Worm (Caenorhabditis elegans): Measurements from ENCODE around the gene R10E4.1.

R10E4.1 gene

DNA sequence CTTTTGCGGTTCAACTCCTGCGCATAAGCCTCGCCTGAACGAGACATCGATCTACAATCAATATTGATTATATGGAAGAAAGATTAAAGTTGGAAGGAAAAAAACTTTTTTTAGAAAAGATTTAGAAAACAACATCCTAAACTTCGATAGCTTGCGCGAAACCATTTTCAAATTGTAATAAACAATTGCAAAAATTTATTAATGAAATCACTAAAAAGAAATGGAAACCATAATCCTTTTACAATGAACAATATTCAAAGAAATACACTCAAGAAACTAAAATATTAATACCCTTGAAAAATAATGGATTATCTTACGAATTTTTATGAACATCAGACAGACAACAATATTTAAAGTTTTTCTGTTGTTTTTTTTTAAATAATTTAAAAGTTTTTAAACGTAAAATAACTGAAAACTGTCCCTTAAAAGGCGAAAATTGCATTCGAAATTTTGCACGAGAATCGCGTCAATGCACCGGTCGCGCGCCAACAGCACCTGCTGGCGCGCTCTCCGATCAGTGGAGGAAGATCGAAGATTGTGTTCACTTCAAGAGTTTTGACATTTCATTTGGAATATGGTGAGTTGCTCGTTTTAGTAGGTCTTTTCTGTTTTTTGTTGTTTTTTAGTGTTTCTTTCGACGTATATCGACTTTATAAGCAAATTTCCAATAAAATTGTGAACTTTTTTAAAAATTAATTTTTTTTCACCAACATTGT lies at the start of gene R10E4.1, which contains the start of gene sftb-1:
TSS of gene R10E4.1 (plus strand) at position 524 of the 716 bp plus-strand sequence.
TSS of gene sftb-1 (minus strand) at position 51 of the 716 bp plus-strand sequence.
- no peak for TF ChIP-seq mls-2 (tag; optimal IDR thresholded peaks at IDR 0.05)
- TF ChIP-seq mep-1 (tag; optimal IDR thresholded peaks at IDR 0.05), result peak; percentile 66
- TF ChIP-seq elt-1 (tag; optimal IDR thresholded peaks at IDR 0.05; ENCODE audit: borderline replicate concordance, insufficient read depth), result no peak
- peak; percentile 51 for TF ChIP-seq lsy-2 (tag; optimal IDR thresholded peaks at IDR 0.05)
- peak; percentile 74 for TF ChIP-seq lin-13 (tag; optimal IDR thresholded peaks at IDR 0.05)
- peak; percentile 45 for TF ChIP-seq pha-4 (tag; optimal IDR thresholded peaks at IDR 0.05)
- peak; percentile 25 for TF ChIP-seq ces-1 (GFP tag; optimal IDR thresholded peaks at IDR 0.05)
- peak; percentile 51 for TF ChIP-seq nhr-237 (tag; optimal IDR thresholded peaks at IDR 0.05)

DNA sequence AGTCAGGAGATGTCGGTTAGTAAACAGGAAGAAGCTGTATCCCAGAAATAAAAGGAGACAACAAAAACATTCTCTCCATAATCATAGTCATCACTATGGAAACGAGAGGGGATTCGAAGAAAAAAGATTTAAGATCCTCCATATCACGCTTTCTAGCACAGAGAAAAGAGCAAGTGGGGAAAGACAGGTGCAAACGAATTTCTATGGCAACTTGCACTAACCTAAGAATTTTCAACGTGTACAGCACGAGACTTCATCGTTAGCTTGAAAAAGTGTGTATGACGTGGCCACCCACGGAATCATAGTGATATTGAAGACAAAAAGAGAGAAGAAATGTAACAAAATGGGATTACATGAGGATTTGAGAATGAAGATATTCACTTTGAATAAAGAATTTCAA lies 48.7 kb upstream of the R10E4.1 start:
- TF ChIP-seq hlh-1 (tag; optimal IDR thresholded peaks at IDR 0.05) (no peak), ces-1 (GFP tag; optimal IDR thresholded peaks at IDR 0.05) (no peak), mep-1 (tag; optimal IDR thresholded peaks at IDR 0.05) (no peak), nhr-12 (tag; optimal IDR thresholded peaks at IDR 0.05) (no peak), unc-62 (GFP tag; optimal IDR thresholded peaks at IDR 0.05) (no peak), unc-120 (tag; optimal IDR thresholded peaks at IDR 0.05; ENCODE audit: poor library complexity, severe bottlenecking) (no peak), ceh-83 (GFP tag; optimal IDR thresholded peaks at IDR 0.05) (no peak), M03D4.4 (tag; optimal IDR thresholded peaks at IDR 0.05) (no peak), ceh-43 (GFP tag; optimal IDR thresholded peaks at IDR 0.05) (no peak)

DNA sequence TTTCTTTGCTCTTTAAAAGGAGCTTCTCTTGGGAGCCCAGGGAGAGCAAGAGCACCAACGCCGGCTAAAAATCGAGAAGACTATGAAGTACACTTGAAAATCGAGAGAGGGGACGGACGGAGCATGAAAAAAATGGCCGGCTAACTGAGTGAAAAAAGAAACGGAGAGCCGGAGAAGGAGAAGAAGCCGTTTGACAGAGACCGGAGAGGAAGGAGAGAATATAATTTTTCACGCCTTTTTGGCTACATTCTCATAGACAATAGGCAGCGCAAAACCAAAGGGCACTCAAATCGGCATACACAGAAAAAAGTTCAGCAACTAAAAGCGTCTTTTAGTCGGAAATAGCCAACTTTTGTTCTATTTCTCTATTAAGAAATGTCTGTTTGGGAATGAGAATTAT lies 48.0 kb upstream of the R10E4.1 start:
- TF ChIP-seq mab-5 (tag; optimal IDR thresholded peaks at IDR 0.05) (no peak), snpc-4 (tag; optimal IDR thresholded peaks at IDR 0.05) (no peak), M03D4.4 (tag; optimal IDR thresholded peaks at IDR 0.05) (no peak), ceh-43 (GFP tag; optimal IDR thresholded peaks at IDR 0.05) (no peak), unc-39 (tag; optimal IDR thresholded peaks at IDR 0.05) (no peak), ceh-83 (GFP tag; optimal IDR thresholded peaks at IDR 0.05) (no peak), nhr-76 (tag; optimal IDR thresholded peaks at IDR 0.05) (no peak), lsy-2 (tag; optimal IDR thresholded peaks at IDR 0.05) (no peak), bed-3 (GFP tag; optimal IDR thresholded peaks at IDR 0.05) (no peak), ztf-11 (tag; optimal IDR thresholded peaks at IDR 0.05) (no peak), pha-4 (tag; optimal IDR thresholded peaks at IDR 0.05) (no peak), drap-1 (GFP tag; optimal IDR thresholded peaks at IDR 0.05) (no peak), nhr-2 (tag; optimal IDR thresholded peaks at IDR 0.05) (no peak), zip-8 (tag; optimal IDR thresholded peaks at IDR 0.05) (no peak), elt-1 (tag; optimal IDR thresholded peaks at IDR 0.05; ENCODE audit: borderline replicate concordance, insufficient read depth) (no peak)

DNA sequence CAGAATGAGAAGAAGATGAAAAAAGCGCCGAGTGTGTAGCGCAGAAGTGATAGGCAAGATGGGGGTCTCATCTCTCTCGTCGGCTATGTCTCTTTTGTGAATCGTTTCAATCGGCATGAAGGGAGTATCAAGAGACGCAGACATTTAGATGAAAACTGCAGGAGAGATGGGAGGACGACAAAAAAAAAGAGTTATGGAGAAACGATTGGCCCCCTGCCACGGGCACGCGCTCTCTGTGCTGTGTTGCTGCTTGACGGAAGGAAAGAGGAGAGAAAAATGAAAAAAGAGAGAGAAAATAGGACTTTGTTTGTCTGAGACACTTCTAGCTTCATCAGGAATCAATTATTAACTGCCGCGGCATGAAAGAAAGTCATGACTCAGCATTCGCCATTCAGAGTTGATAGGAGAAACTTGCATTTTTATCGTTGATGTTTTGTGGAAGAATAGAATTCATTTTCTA lies 45.8 kb upstream of the R10E4.1 start:
- TF ChIP-seq blmp-1 (tag; optimal IDR thresholded peaks at IDR 0.05), result no peak
- peak; percentile 92 for TF ChIP-seq unc-62 (GFP tag; optimal IDR thresholded peaks at IDR 0.05)
- no peak for TF ChIP-seq cnd-1 (tag; optimal IDR thresholded peaks at IDR 0.05)
- TF ChIP-seq sem-2 (GFP tag; optimal IDR thresholded peaks at IDR 0.05), result no peak
- peak; percentile 71 for TF ChIP-seq ham-2 (GFP tag; optimal IDR thresholded peaks at IDR 0.05)
- TF ChIP-seq nhr-28 (tag; optimal IDR thresholded peaks at IDR 0.05), result no peak
- no peak for TF ChIP-seq bed-3 (GFP tag; optimal IDR thresholded peaks at IDR 0.05)
- peak; percentile 41 for TF ChIP-seq sptf-1 (tag; optimal IDR thresholded peaks at IDR 0.05)
- TF ChIP-seq snpc-4 (tag; optimal IDR thresholded peaks at IDR 0.05), result no peak
- peak; percentile 87 for TF ChIP-seq mep-1 (tag; optimal IDR thresholded peaks at IDR 0.05)
- TF ChIP-seq M03D4.4 (tag; optimal IDR thresholded peaks at IDR 0.05), result peak; percentile 19
- TF ChIP-seq nhr-237 (tag; optimal IDR thresholded peaks at IDR 0.05), result peak; percentile 67
- no peak for TF ChIP-seq nhr-12 (tag; optimal IDR thresholded peaks at IDR 0.05)
- peak; percentile 83 for TF ChIP-seq ces-1 (GFP tag; optimal IDR thresholded peaks at IDR 0.05)
- no peak for TF ChIP-seq ceh-83 (GFP tag; optimal IDR thresholded peaks at IDR 0.05)
- no peak for TF ChIP-seq unc-39 (tag; optimal IDR thresholded peaks at IDR 0.05)
- TF ChIP-seq nhr-76 (tag; optimal IDR thresholded peaks at IDR 0.05), result no peak
- no peak for TF ChIP-seq ceh-39 (tag; optimal IDR thresholded peaks at IDR 0.05)
- peak; percentile 42 for TF ChIP-seq lsy-2 (tag; optimal IDR thresholded peaks at IDR 0.05)
- TF ChIP-seq lin-32 (GFP tag; optimal IDR thresholded peaks at IDR 0.05), result no peak
- TF ChIP-seq nhr-2 (tag; optimal IDR thresholded peaks at IDR 0.05), result no peak
- TF ChIP-seq elt-1 (tag; optimal IDR thresholded peaks at IDR 0.05; ENCODE audit: borderline replicate concordance, insufficient read depth), result no peak
- TF ChIP-seq tbx-8 (GFP tag; optimal IDR thresholded peaks at IDR 0.05), result peak; percentile 24
- TF ChIP-seq ceh-43 (GFP tag; optimal IDR thresholded peaks at IDR 0.05), result no peak
- TF ChIP-seq ztf-11 (tag; optimal IDR thresholded peaks at IDR 0.05), result no peak
- peak; percentile 61 for TF ChIP-seq mls-2 (tag; optimal IDR thresholded peaks at IDR 0.05)
- no peak for TF ChIP-seq elt-3 (tag; optimal IDR thresholded peaks at IDR 0.05)
- TF ChIP-seq zip-8 (tag; optimal IDR thresholded peaks at IDR 0.05), result no peak
- TF ChIP-seq pha-4 (tag; optimal IDR thresholded peaks at IDR 0.05), result peak; percentile 9
- peak; percentile 94 for TF ChIP-seq unc-120 (tag; optimal IDR thresholded peaks at IDR 0.05; ENCODE audit: poor library complexity, severe bottlenecking)
- TF ChIP-seq flh-1 (GFP tag; optimal IDR thresholded peaks at IDR 0.05), result no peak
- peak; percentile 68 for TF ChIP-seq hlh-1 (tag; optimal IDR thresholded peaks at IDR 0.05)
- no peak for TF ChIP-seq mab-5 (tag; optimal IDR thresholded peaks at IDR 0.05)
- no peak for TF ChIP-seq lin-13 (tag; optimal IDR thresholded peaks at IDR 0.05)
- peak; percentile 26 for TF ChIP-seq drap-1 (GFP tag; optimal IDR thresholded peaks at IDR 0.05)

Data from whole organism, mixed stage, embryonic.